Worm (Caenorhabditis elegans): ENCODE measurements around the gene C02F12.8.

- TF ChIP-seq mdl-1 (tag; optimal IDR thresholded peaks at IDR 0.05) (no peak), lin-35 (GFP tag; optimal IDR thresholded peaks at IDR 0.05) (no peak), lsy-2 (tag; optimal IDR thresholded peaks at IDR 0.05) (no peak), mep-1 (tag; optimal IDR thresholded peaks at IDR 0.05) (no peak)
Observed at ce11 chrX:3696603-3697002, 3.6 kb upstream of the C02F12.8 start, which contains the start of gene C01C4.3.
